Fruit fly (Drosophila melanogaster) whole organism, embryonic: Measurements from ENCODE around the gene Pif1A.

ENCODE experiments used
- CG10321 ChIP-seq: fragments of 200-800 bp; sonication (Bioruptor generic); IDR thresholded peaks from 2 replicates; pipeline ENCODE4 v1.3.6; 2022; ENCODE audit warnings: missing biosample characterization, missing genetic modification characterization
- CG10462 ChIP-seq: fragments of 200-800 bp; sonication (Bioruptor generic); optimal IDR thresholded peaks from 2 replicates; lab custom pipeline; 2016; ENCODE audit warnings: missing biosample characterization, missing genetic modification characterization
- CG10654 ChIP-seq: fragments of 200-800 bp; sonication (Bioruptor generic); optimal IDR thresholded peaks from 2 replicates; lab custom pipeline; 2016; ENCODE audit warnings: missing biosample characterization, missing genetic modification characterization
- CG11723 ChIP-seq: fragments of 200-800 bp; sonication (Bioruptor generic); optimal IDR thresholded peaks from 2 replicates; lab custom pipeline; 2017; ENCODE audit warnings: missing biosample characterization, mild to moderate bottlenecking, missing genetic modification characterization
- CG15696 ChIP-seq: fragments of 200-800 bp; sonication (Bioruptor generic); optimal IDR thresholded peaks from 2 replicates; lab custom pipeline; 2019; ENCODE audit warnings: missing biosample characterization, mild to moderate bottlenecking, missing genetic modification characterization, moderate library complexity
- CG18262 ChIP-seq: fragments of 200-800 bp; optimal IDR thresholded peaks from 3 replicates; lab custom pipeline; 2019; ENCODE audit warnings: missing biosample characterization, mild to moderate bottlenecking, missing genetic modification characterization, moderate library complexity
- CG18764 ChIP-seq: fragments of 200-800 bp; sonication (Bioruptor generic); optimal IDR thresholded peaks from 3 replicates; lab custom pipeline; 2016; ENCODE audit warnings: missing biosample characterization, missing genetic modification characterization
- CG31224 ChIP-seq: fragments of 200-800 bp; sonication (Bioruptor generic); IDR thresholded peaks from 2 replicates; pipeline ENCODE4 v1.3.6; 2022; ENCODE audit warnings: missing biosample characterization, missing genetic modification characterization
- CG3281 ChIP-seq: fragments of 200-800 bp; sonication (Bioruptor generic); optimal IDR thresholded peaks from 3 replicates; lab custom pipeline; 2017; ENCODE audit warnings: missing biosample characterization, mild to moderate bottlenecking, missing genetic modification characterization
- CG6683 ChIP-seq: fragments of 200-800 bp; sonication (Bioruptor generic); optimal IDR thresholded peaks from 2 replicates; lab custom pipeline; 2017; ENCODE audit warnings: missing biosample characterization, mild to moderate bottlenecking, missing genetic modification characterization, missing genetic modification reagents
- CG7745 ChIP-seq: fragments of 200-800 bp; sonication (Bioruptor generic); optimal IDR thresholded peaks from 2 replicates; lab custom pipeline; 2018; ENCODE audit warnings: missing biosample characterization, mild to moderate bottlenecking, missing genetic modification characterization, moderate library complexity
- CG8765 ChIP-seq: fragments of 200-800 bp; sonication (Bioruptor generic); IDR thresholded peaks from 2 replicates; pipeline ENCODE4 v1.3.6; 2022; ENCODE audit warnings: missing biosample characterization, missing genetic modification characterization
- CG9797 ChIP-seq: fragments of 200-800 bp; sonication (Bioruptor generic); optimal IDR thresholded peaks from 3 replicates; lab custom pipeline; 2018; ENCODE audit warnings: missing biosample characterization, mild to moderate bottlenecking, missing genetic modification characterization
- D ChIP-seq, 2 experiments: fragments of 200-800 bp in 1 of 2; fragments of >200 bp in 1 of 2; sonication (Bioruptor generic) in 1 of 2; optimal IDR thresholded peaks; 2 replicates in 1 of 2; 3 replicates in 1 of 2; lab custom pipeline; 2017; ENCODE audit warnings: mild to moderate bottlenecking in 1 of 2, missing biosample characterization in 1 of 2, missing genetic modification characterization in 1 of 2, missing genetic modification reagents in 1 of 2
- Deaf1 ChIP-seq: fragments of 200-800 bp; optimal IDR thresholded peaks from 3 replicates; lab custom pipeline; 2019; ENCODE audit warnings: missing biosample characterization, mild to moderate bottlenecking, missing genetic modification characterization, moderate library complexity
- H2.0 ChIP-seq: fragments of 200-800 bp; sonication (Bioruptor generic); IDR thresholded peaks from 2 replicates; pipeline ENCODE4 v1.3.6; 2022; ENCODE audit warnings: missing biosample characterization, missing genetic modification characterization
- HLHmδ ChIP-seq: fragments of 200-800 bp; sonication (Bioruptor generic); optimal IDR thresholded peaks from 2 replicates; lab custom pipeline; 2018; ENCODE audit warnings: missing biosample characterization, mild to moderate bottlenecking, missing genetic modification characterization, moderate library complexity
- Hey ChIP-seq: fragments of 200-800 bp; sonication (Bioruptor generic); optimal IDR thresholded peaks from 3 replicates; lab custom pipeline; 2018; ENCODE audit warnings: missing biosample characterization, mild to moderate bottlenecking, missing genetic modification characterization
- Six4 ChIP-seq: fragments of 200-800 bp; sonication (Bioruptor generic); optimal IDR thresholded peaks from 2 replicates; lab custom pipeline; 2016; ENCODE audit warnings: missing biosample characterization, missing genetic modification characterization
- bsh ChIP-seq, 2 experiments: fragments of 200-800 bp; sonication (Bioruptor generic); optimal IDR thresholded peaks; 2 replicates each; lab custom pipeline; 2017 to 2018; ENCODE audit warnings: mild to moderate bottlenecking in 2 of 2, missing biosample characterization in 2 of 2, missing genetic modification characterization in 2 of 2, moderate library complexity in 1 of 2
- btn ChIP-seq: fragments of 200-800 bp; sonication (Bioruptor generic); optimal IDR thresholded peaks from 2 replicates; lab custom pipeline; 2016; ENCODE audit warnings: missing biosample characterization, missing genetic modification characterization
- cad ChIP-seq: fragments of >200 bp; optimal IDR thresholded peaks from 2 replicates; lab custom pipeline; 2017; ENCODE audit warnings: missing biosample characterization, missing genetic modification characterization
- cas ChIP-seq: fragments of 200-800 bp; sonication (Bioruptor generic); IDR thresholded peaks from 2 replicates; pipeline ENCODE4 v1.3.6; 2022; ENCODE audit warnings: missing biosample characterization, missing genetic modification characterization
- cato ChIP-seq: fragments of 200-800 bp; sonication (Bioruptor generic); optimal IDR thresholded peaks from 2 replicates; lab custom pipeline; 2016; ENCODE audit warnings: missing biosample characterization, missing genetic modification characterization, borderline replicate concordance
- chif ChIP-seq, 2 experiments: fragments of 200-800 bp; sonication (Bioruptor generic); optimal IDR thresholded peaks; 3 replicates each; lab custom pipeline; 2016; ENCODE audit warnings: missing biosample characterization in 2 of 2, missing genetic modification characterization in 2 of 2
- dpn ChIP-seq, 2 experiments: fragments of 200-800 bp; sonication (Bioruptor generic); optimal IDR thresholded peaks; 3 replicates each; lab custom pipeline; 2016; ENCODE audit warnings: missing biosample characterization in 2 of 2, missing genetic modification characterization in 2 of 2
- eyg ChIP-seq: fragments of 200-800 bp; sonication (Bioruptor generic); optimal IDR thresholded peaks from 3 replicates; lab custom pipeline; 2016; ENCODE audit warnings: missing biosample characterization, missing genetic modification characterization
- grau ChIP-seq: fragments of 200-800 bp; optimal IDR thresholded peaks from 3 replicates; lab custom pipeline; 2019; ENCODE audit warnings: missing biosample characterization, mild to moderate bottlenecking, missing genetic modification characterization, moderate library complexity
- gsb-n ChIP-seq: fragments of 200-800 bp; sonication (Bioruptor generic); optimal IDR thresholded peaks from 3 replicates; lab custom pipeline; 2018; ENCODE audit warnings: missing biosample characterization, mild to moderate bottlenecking, missing genetic modification characterization
- onecut ChIP-seq: fragments of 200-800 bp; sonication (Bioruptor generic); IDR thresholded peaks from 2 replicates; pipeline ENCODE4 v1.3.6; 2022; ENCODE audit warnings: missing biosample characterization, missing genetic modification characterization
- shn ChIP-seq: fragments of 200-800 bp; sonication (Bioruptor generic); optimal IDR thresholded peaks from 3 replicates; lab custom pipeline; 2016; ENCODE audit warnings: missing biosample characterization, missing genetic modification characterization
- slou ChIP-seq: fragments of 200-800 bp; sonication (Bioruptor generic); optimal IDR thresholded peaks from 3 replicates; lab custom pipeline; 2016; ENCODE audit warnings: missing biosample characterization, missing genetic modification characterization
- yki ChIP-seq: fragments of >200 bp; optimal IDR thresholded peaks from 3 replicates; lab custom pipeline; 2018
- z ChIP-seq: fragments of 200-800 bp; sonication (Bioruptor generic); IDR thresholded peaks from 3 replicates; pipeline ENCODE4 v1.3.6; 2022; ENCODE audit warnings: missing biosample characterization, missing genetic modification characterization
- zf30C ChIP-seq: fragments of 200-800 bp; sonication (Bioruptor generic); optimal IDR thresholded peaks from 3 replicates; lab custom pipeline; 2018; ENCODE audit warnings: missing biosample characterization, mild to moderate bottlenecking, missing genetic modification characterization
- zfh1 ChIP-seq: fragments of 200-800 bp; sonication (Bioruptor generic); IDR thresholded peaks from 3 replicates; pipeline ENCODE4 v1.3.6; 2022; ENCODE audit warnings: missing biosample characterization, missing genetic modification characterization

Pif1A gene

DNA sequence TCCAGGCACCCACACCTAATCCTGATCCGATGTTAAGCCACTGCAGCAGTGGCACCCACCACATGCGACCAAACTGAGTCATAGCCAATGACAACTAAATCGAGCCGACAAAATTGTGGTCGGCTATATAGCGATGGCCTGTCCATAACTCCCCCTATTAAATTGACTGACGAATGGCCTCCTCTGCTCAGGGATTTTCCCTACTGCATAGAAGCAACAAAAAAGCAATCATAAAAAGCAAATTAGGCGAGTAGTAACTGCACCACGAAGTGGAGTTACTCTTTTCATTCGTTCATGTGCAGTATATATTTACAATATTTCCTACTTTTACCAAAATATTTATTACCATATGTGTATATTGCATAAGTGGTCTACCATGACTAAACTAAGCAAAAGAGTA is 28.4 kb downstream of the Pif1A start, which contains the start of gene CG13318:
CG13318 (minus strand) TSS at position 101 of the 400 bp plus-strand sequence.
- TF ChIP-seq shn (GFP tag; lab: Kevin White, UChicago) (no peak), cad (GFP tag; lab: Kevin White, UChicago) (no peak), CG18262 (tag; lab: Kevin White, UChicago) (no peak), CG15696 (tag; lab: Kevin White, UChicago) (no peak), cato (GFP tag; lab: Kevin White, UChicago) (no peak), HLHmδ (no peak), eyg (GFP tag; lab: Kevin White, UChicago) (no peak), onecut (GFP tag; lab: Robert Waterston, UW) (no peak), grau (tag; lab: Kevin White, UChicago) (no peak), slou (GFP tag; lab: Kevin White, UChicago) (no peak), CG11723 (GFP tag; lab: Kevin White, UChicago) (no peak), cas (GFP tag; lab: Robert Waterston, UW) (no peak), yki (lab: Kevin White, UChicago) (no peak), CG10321 (GFP tag; lab: Robert Waterston, UW) (no peak), CG3281 (GFP tag; lab: Kevin White, UChicago) (no peak), CG18764 (GFP tag; lab: Kevin White, UChicago) (no peak), CG8765 (GFP tag; lab: Robert Waterston, UW) (no peak)

DNA sequence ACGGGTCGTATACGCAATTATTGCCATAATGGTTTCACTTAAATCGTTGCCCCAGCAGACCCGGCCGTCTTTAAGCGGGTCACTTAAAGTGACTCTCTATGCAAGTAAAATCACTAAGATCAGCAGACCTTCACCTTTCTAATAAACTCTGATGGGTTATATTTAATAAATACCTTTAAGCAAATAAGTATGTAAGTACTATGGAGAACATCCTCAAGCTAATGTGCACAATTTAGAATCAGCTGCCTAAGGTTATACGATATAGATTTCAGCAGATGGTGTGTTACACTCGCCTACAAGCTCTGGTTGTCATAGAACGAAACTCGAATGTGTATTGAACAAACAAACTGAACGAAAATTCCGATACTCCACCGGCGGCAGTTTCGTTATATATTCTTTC is 31.9 kb downstream of the Pif1A start, which contains the start of gene CG8236:
CG8236 (plus strand) TSS at position 301 of the 400 bp plus-strand sequence.
- TF ChIP-seq CG10462 (GFP tag; lab: Kevin White, UChicago) (no peak), CG31224 (GFP tag; lab: Robert Waterston, UW) (no peak), CG10654 (GFP tag; lab: Kevin White, UChicago) (no peak), gsb-n (tag; lab: Kevin White, UChicago) (no peak), dpn (GFP tag; optimal IDR thresholded peaks at IDR 0.05; lab: Kevin White, UChicago) (no peak), CG7745 (tag; lab: Kevin White, UChicago) (no peak), bsh (GFP tag; optimal IDR thresholded peaks at IDR 0.05; lab: Kevin White, UChicago) (no peak), chif (GFP tag; optimal IDR thresholded peaks at IDR 0.05; lab: Kevin White, UChicago) (no peak), zf30C (GFP tag; lab: Kevin White, UChicago) (no peak), D (optimal IDR thresholded peaks at IDR 0.05; lab: Kevin White, UChicago) (no peak), D (GFP tag; optimal IDR thresholded peaks at IDR 0.05; lab: Kevin White, UChicago) (no peak), btn (no peak), Six4 (GFP tag; lab: Kevin White, UChicago) (no peak)
- TF ChIP-seq, all 482 proteins: peak for 0

- TF ChIP-seq CG9797 (no peak), zfh1 (GFP tag; lab: Robert Waterston, UW) (0 out of 3 replicates have a peak, but pooled peaks have one; percentile 22), H2.0 (GFP tag; lab: Robert Waterston, UW) (no peak), z (GFP tag; lab: Robert Waterston, UW) (peak; percentile 91), Deaf1 (tag; lab: Kevin White, UChicago) (peak; percentile 94)
Observed at dm6 chr3R:8767998-8768397, 33.0 kb downstream of the Pif1A start, which contains the start of the genes CG34135 and CG11768. Gene CG34135, minus strand, starts transcription at chr3R:8768191. Gene CG11768, minus strand, starts transcription at chr3R:8768200.

dm6 chr3R:8748776-8749126 is 52.2 kb downstream of the Pif1A start:
- TF ChIP-seq CG6683 (no peak), Hey (tag; lab: Kevin White, UChicago) (no peak)
